Fruit fly (Drosophila melanogaster): Measurements from ENCODE around the gene CG32816.

DNA sequence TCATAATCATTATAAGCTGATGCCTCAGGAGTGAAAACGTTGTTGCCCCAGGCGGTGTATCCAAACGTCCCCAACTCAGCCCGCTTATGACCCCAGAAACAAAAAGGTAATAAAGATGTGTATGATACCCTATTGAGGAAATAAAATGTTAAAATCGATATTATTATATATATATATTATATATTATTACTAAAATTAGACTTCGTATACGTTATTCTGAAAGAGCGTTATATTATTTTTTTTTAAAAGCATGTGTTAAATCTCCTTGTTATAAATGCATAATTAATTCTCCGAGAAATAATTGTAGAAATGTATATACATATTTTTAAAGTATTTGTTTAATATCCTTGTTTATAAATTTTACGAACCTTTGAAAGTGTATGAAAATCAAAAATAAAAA is 106.5 kb downstream of the CG32816 start:
- TF ChIP-seq OdsH (GFP tag; optimal IDR thresholded peaks at IDR 0.05) (peak; percentile 1), CG8119 (GFP tag; IDR thresholded peaks at IDR 0.05) (peak; percentile 62; the same call in 2 of the 3 replicates), Hr39 (GFP tag; optimal IDR thresholded peaks at IDR 0.05) (no peak), CG6163 (GFP tag; IDR thresholded peaks at IDR 0.05) (no peak), CG9139 (GFP tag; optimal IDR thresholded peaks at IDR 0.05) (no peak), Sox102F (GFP tag; optimal IDR thresholded peaks at IDR 0.05) (no peak), fd85E (GFP tag; optimal IDR thresholded peaks at IDR 0.05) (no peak), Blimp-1 (GFP tag; optimal IDR thresholded peaks at IDR 0.05) (no peak), svp (GFP tag) (no peak)

All from whole organism, prepupa.